Worm (Caenorhabditis elegans) whole organism, L2 larva: ENCODE data around the gene Y43F8B.13.

Source experiments
- ceh-82 ChIP-seq: fragments of 150-350 bp; optimal IDR thresholded peaks from 2 replicates; lab custom pipeline; 2014; ENCODE audit warnings: missing biosample characterization, missing genetic modification characterization
- lin-13 ChIP-seq: fragments of 150-350 bp; optimal IDR thresholded peaks from 2 replicates; lab custom pipeline; 2014; ENCODE audit warnings: missing biosample characterization, missing genetic modification reagents, missing genetic modification characterization
- lsy-2 ChIP-seq, 2 experiments: fragments of 150-350 bp in 1 of 2; sonication (generic microtip) in 1 of 2; optimal IDR thresholded peaks; 2 replicates each; lab custom pipeline; 2014 to 2017; ENCODE audit warnings: missing biosample characterization in 2 of 2, missing genetic modification characterization in 2 of 2
- snpc-4 ChIP-seq: fragments of 150-350 bp; optimal IDR thresholded peaks from 2 replicates; lab custom pipeline; 2014; ENCODE audit warnings: missing biosample characterization, missing genetic modification characterization

ce11 chrV:19502579-19503151, 46.9 kb downstream of the Y43F8B.13 start, which contains the start of gene Y43F8B.3:
- TF ChIP-seq ceh-82: no peak
- no peak for TF ChIP-seq lin-13 (GFP tag; lab: Kevin White, UChicago)
- no peak for TF ChIP-seq snpc-4
- TF ChIP-seq lsy-2 (tag; optimal IDR thresholded peaks at IDR 0.05; lab: Kevin White, UChicago): no peak
